Worm (Caenorhabditis elegans) whole organism, L1 larva: ENCODE measurements around the gene K10C2.2.

Experiments
- ama-1 ChIP-seq: fragments of 150-350 bp; optimal IDR thresholded peaks from 2 replicates; lab custom pipeline; 2014
- fkh-8 ChIP-seq: sonication (generic microtip); optimal IDR thresholded peaks from 2 replicates; lab custom pipeline; 2016; ENCODE audit warnings: mild to moderate bottlenecking, missing genetic modification characterization, missing compliant biosample characterization
- lin-39 ChIP-seq: fragments of 150-350 bp; optimal IDR thresholded peaks from 2 replicates; lab custom pipeline; 2014; ENCODE audit warnings: missing biosample characterization, missing genetic modification reagents, missing genetic modification characterization
- nhr-237 ChIP-seq: fragments of 150-350 bp; optimal IDR thresholded peaks from 2 replicates; lab custom pipeline; 2014; ENCODE audit warnings: missing biosample characterization, missing genetic modification characterization
- unc-62 ChIP-seq: fragments of 150-350 bp; optimal IDR thresholded peaks from 2 replicates; lab custom pipeline; 2014; ENCODE audit warnings: missing biosample characterization, missing genetic modification reagents, missing genetic modification characterization
- zag-1 ChIP-seq: fragments of 150-350 bp; optimal IDR thresholded peaks from 2 replicates; lab custom pipeline; 2014; ENCODE audit warnings: missing biosample characterization, missing genetic modification characterization

ce11 chrX:6440464-6440863 lies 6.9 kb upstream of the K10C2.2 start, which contains the start of gene K10C2.14:
- TF ChIP-seq unc-62 (GFP tag; lab: Kevin White, UChicago) (no peak), nhr-237 (no peak), ama-1 (lab: Kevin White, UChicago) (no peak), zag-1 (tag; lab: Kevin White, UChicago) (no peak), lin-39 (tag; lab: Kevin White, UChicago) (no peak), fkh-8 (no peak)
